Fruit fly (Drosophila melanogaster) whole organism, pupa: ENCODE results near the gene CG13613.

Source experiments
- CG10348 ChIP-seq: fragments of 200-800 bp; sonication (Bioruptor generic); IDR thresholded peaks from 2 replicates; pipeline ENCODE4 v1.3.6; 2022; ENCODE audit warnings: missing biosample characterization, missing genetic modification characterization
- CG12605 ChIP-seq: fragments of 200-800 bp; sonication (Bioruptor generic); IDR thresholded peaks from 2 replicates; pipeline ENCODE4 v1.3.6; 2022; ENCODE audit warnings: missing biosample characterization, missing genetic modification characterization
- CG17806 ChIP-seq: fragments of 200-800 bp; sonication (Bioruptor generic); optimal IDR thresholded peaks from 2 replicates; lab custom pipeline; 2018; ENCODE audit warnings: missing biosample characterization, mild to moderate bottlenecking, missing genetic modification characterization, moderate library complexity
- CG32121 ChIP-seq: fragments of 200-800 bp; sonication (Bioruptor generic); IDR thresholded peaks from 2 replicates; pipeline ENCODE4 v1.3.6; 2022; ENCODE audit warnings: missing biosample characterization, missing genetic modification characterization
- CG34367 ChIP-seq: fragments of 200-800 bp; sonication (Bioruptor generic); optimal IDR thresholded peaks from 2 replicates; lab custom pipeline; 2018; ENCODE audit warnings: missing biosample characterization, mild to moderate bottlenecking, missing genetic modification characterization
- CG8159 ChIP-seq: fragments of 200-800 bp; sonication (Bioruptor generic); optimal IDR thresholded peaks from 3 replicates; lab custom pipeline; 2018; ENCODE audit warnings: missing biosample characterization, mild to moderate bottlenecking, missing genetic modification characterization, moderate library complexity
- CG8301 ChIP-seq: fragments of 200-800 bp; sonication (Bioruptor generic); optimal IDR thresholded peaks from 2 replicates; lab custom pipeline; 2018; ENCODE audit warnings: missing biosample characterization, mild to moderate bottlenecking, missing genetic modification characterization
- CG9948 ChIP-seq: fragments of 200-800 bp; sonication (Bioruptor generic); optimal IDR thresholded peaks from 2 replicates; lab custom pipeline; 2018; ENCODE audit warnings: missing biosample characterization, mild to moderate bottlenecking, missing genetic modification characterization, moderate library complexity
- EcR ChIP-seq: fragments of 200-800 bp; sonication (Bioruptor generic); optimal IDR thresholded peaks from 3 replicates; lab custom pipeline; 2019; ENCODE audit warnings: missing biosample characterization, missing genetic modification characterization, mild to moderate bottlenecking, moderate library complexity, missing genetic modification reagents
- Ets98B ChIP-seq: fragments of 200-800 bp; sonication (Bioruptor generic); IDR thresholded peaks from 2 replicates; pipeline ENCODE4 v1.3.6; 2022; ENCODE audit warnings: missing biosample characterization, missing genetic modification characterization
- Pif1A ChIP-seq: fragments of 200-800 bp; sonication (Bioruptor generic); optimal IDR thresholded peaks from 3 replicates; lab custom pipeline; 2016; ENCODE audit warnings: missing biosample characterization, missing genetic modification characterization
- Pif1B ChIP-seq: fragments of 200-800 bp; sonication (Bioruptor generic); optimal IDR thresholded peaks from 3 replicates; lab custom pipeline; 2016; ENCODE audit warnings: missing biosample characterization, missing genetic modification characterization
- fd96Ca ChIP-seq: fragments of 200-800 bp; sonication (Bioruptor generic); IDR thresholded peaks from 3 replicates; pipeline ENCODE4 v1.3.6; 2022; ENCODE audit warnings: missing biosample characterization, missing genetic modification characterization

DNA sequence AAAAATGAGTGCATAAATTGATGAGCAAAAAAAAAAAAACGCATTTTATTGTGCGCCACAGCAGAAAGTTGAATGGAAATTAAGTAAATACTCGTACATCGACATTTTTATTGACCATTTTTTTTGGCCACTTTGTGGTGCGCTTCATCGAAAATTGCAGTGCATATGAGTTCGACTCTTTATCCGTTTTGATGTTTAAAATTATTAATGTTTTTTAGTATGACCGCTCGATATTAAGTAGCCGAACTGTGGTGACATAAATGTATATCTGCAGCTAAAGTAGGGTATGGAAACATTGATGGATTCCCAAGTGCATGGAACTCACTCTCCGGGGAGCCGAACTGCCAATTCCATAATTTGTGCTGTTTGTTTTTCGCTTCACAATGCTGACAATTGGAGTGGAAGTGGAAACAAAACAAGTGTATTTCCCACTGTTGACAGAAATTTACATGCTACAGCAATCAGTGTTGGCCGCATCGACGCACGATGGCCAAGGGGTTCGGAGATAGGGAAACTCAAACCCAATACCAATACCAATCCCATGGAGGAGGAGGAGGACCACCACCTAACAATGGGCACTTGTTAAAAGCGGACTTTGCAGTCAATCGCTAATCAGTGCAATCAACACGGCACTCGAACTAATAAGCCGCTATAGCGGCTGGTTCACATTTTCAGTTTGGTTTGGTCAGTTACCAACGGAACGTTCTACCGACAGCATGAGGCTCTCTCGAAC lies 27.0 kb downstream of the CG13613 start, which contains the start of gene CG13616:
- TF ChIP-seq fd96Ca (GFP tag; lab: Robert Waterston, UW) (no peak), Pif1B (GFP tag; lab: Kevin White, UChicago) (no peak), CG10348 (no peak), CG32121 (GFP tag; lab: Robert Waterston, UW) (no peak), CG8159 (tag; lab: Kevin White, UChicago) (no peak), CG17806 (tag; lab: Kevin White, UChicago) (no peak), CG34367 (tag; lab: Kevin White, UChicago) (no peak), Pif1A (GFP tag; lab: Kevin White, UChicago) (no peak), CG12605 (GFP tag; lab: Robert Waterston, UW) (no peak), EcR (no peak), CG9948 (tag; lab: Kevin White, UChicago) (no peak), CG8301 (tag; lab: Kevin White, UChicago) (no peak), Ets98B (no peak)
